Fruit fly (Drosophila melanogaster): Measurements from ENCODE around the gene CG33120.

- TF ChIP-seq CG14655 (GFP tag; optimal IDR thresholded peaks at IDR 0.05): peak; percentile 95
- peak; percentile 83 for TF ChIP-seq CG10348 (GFP tag; IDR thresholded peaks at IDR 0.05)
- TF ChIP-seq CG8159 (tag; optimal IDR thresholded peaks at IDR 0.05): peak; percentile 94
These were observed 13.3 kb upstream of the CG33120 start for dm6 chr2L:18857635-18858059.
